Fruit fly (Drosophila melanogaster): Measurements from ENCODE around the gene fbp.

Gene fbp

DNA sequence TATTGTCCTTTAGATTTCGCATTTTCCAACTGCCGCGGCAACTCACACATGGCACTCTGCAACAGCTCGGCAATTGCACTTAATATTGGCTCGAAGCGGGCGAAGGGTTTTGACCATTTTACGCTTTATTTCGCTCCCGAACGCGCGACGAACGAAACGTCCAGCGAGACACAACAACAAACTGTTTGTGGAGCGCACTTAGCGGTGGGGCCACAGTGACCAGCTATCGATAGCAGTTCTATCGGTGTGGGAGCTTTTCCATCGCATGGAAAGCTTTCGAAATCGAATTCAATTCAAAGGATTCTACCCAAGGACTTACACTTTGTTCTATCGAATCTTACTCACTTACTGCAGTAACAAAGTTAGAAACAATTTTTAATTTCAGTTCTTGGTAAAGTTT lies 7.2 kb downstream of the fbp start, which contains the start of gene CG10631 (continued):
- no peak for TF ChIP-seq CG7745 (tag; optimal IDR thresholded peaks at IDR 0.05)
- peak; percentile 63 for TF ChIP-seq CG14860 (GFP tag; IDR thresholded peaks at IDR 0.05; ENCODE audit: partially characterized antibody)
- no peak for TF ChIP-seq Mrtf (GFP tag; IDR thresholded peaks at IDR 0.05)
- no peak for TF ChIP-seq CG17186 (GFP tag; optimal IDR thresholded peaks at IDR 0.05)
- TF ChIP-seq CG12155 (GFP tag; optimal IDR thresholded peaks at IDR 0.05) = no peak
- no peak for TF ChIP-seq CG4328 (GFP tag; optimal IDR thresholded peaks at IDR 0.05)
- TF ChIP-seq CG1529 (GFP tag; optimal IDR thresholded peaks at IDR 0.05) = no peak
- TF ChIP-seq Gsc (GFP tag; IDR thresholded peaks at IDR 0.05) = no peak
- no peak for TF ChIP-seq Hr51 (GFP tag; optimal IDR thresholded peaks at IDR 0.05)
- TF ChIP-seq HLH3B (GFP tag; IDR thresholded peaks at IDR 0.05) = no peak
- TF ChIP-seq Nf-YA (GFP tag; IDR thresholded peaks at IDR 0.05) = no peak
- no peak for TF ChIP-seq salm (tag; optimal IDR thresholded peaks at IDR 0.05)
- no peak for TF ChIP-seq z (GFP tag; IDR thresholded peaks at IDR 0.05)
- no peak for TF ChIP-seq CG4424 (GFP tag; optimal IDR thresholded peaks at IDR 0.05)
- peak; percentile 80 for TF ChIP-seq BEAF-32 (GFP tag; optimal IDR thresholded peaks at IDR 0.05)
- TF ChIP-seq ab (GFP tag; optimal IDR thresholded peaks at IDR 0.05) = no peak
- no peak for TF ChIP-seq lbe (GFP tag; optimal IDR thresholded peaks at IDR 0.05)
- TF ChIP-seq HLH54F (GFP tag; optimal IDR thresholded peaks at IDR 0.05) = no peak
- peak; percentile 79 for TF ChIP-seq sna (GFP tag; IDR thresholded peaks at IDR 0.05; ENCODE audit: partially characterized antibody)
- no peak for TF ChIP-seq slou (GFP tag; optimal IDR thresholded peaks at IDR 0.05)
- TF ChIP-seq tll (GFP tag; optimal IDR thresholded peaks at IDR 0.05) = no peak
- no peak for TF ChIP-seq Fer2 (tag; optimal IDR thresholded peaks at IDR 0.05)
- TF ChIP-seq vfl (GFP tag; optimal IDR thresholded peaks at IDR 0.05) = no peak
- TF ChIP-seq dati (GFP tag; IDR thresholded peaks at IDR 0.05) = no peak
- no peak for TF ChIP-seq CG6254 (GFP tag; optimal IDR thresholded peaks at IDR 0.05)
- TF ChIP-seq Dll (GFP tag; IDR thresholded peaks at IDR 0.05; ENCODE audit: partially characterized antibody) = peak; percentile 82
- TF ChIP-seq CG12299 (tag; optimal IDR thresholded peaks at IDR 0.05) = no peak
- no peak for TF ChIP-seq CG6765 (GFP tag; optimal IDR thresholded peaks at IDR 0.05)
- no peak for TF ChIP-seq fd64A (GFP tag; optimal IDR thresholded peaks at IDR 0.05)
- TF ChIP-seq sim (GFP tag; IDR thresholded peaks at IDR 0.05) = no peak
- TF ChIP-seq dan (GFP tag; IDR thresholded peaks at IDR 0.05) = no peak
- no peak for TF ChIP-seq CG10147 (GFP tag; optimal IDR thresholded peaks at IDR 0.05)
- TF ChIP-seq HLHmδ (GFP tag; optimal IDR thresholded peaks at IDR 0.05) = no peak
- no peak for TF ChIP-seq cas (GFP tag; IDR thresholded peaks at IDR 0.05)
- no peak for TF ChIP-seq scrt (GFP tag; optimal IDR thresholded peaks at IDR 0.05)
- TF ChIP-seq Xrp1 (GFP tag; IDR thresholded peaks at IDR 0.05) = no peak
- TF ChIP-seq pfk (GFP tag; optimal IDR thresholded peaks at IDR 0.05) = no peak
- no peak for TF ChIP-seq CG8924 (tag; optimal IDR thresholded peaks at IDR 0.05)
- no peak for TF ChIP-seq CG3838 (GFP tag; optimal IDR thresholded peaks at IDR 0.05)
- no peak for TF ChIP-seq gcm2 (GFP tag; optimal IDR thresholded peaks at IDR 0.05)
- no peak for TF ChIP-seq fru (optimal IDR thresholded peaks at IDR 0.05)
- TF ChIP-seq jing (GFP tag; optimal IDR thresholded peaks at IDR 0.05) = no peak
- TF ChIP-seq CG4730 (GFP tag; IDR thresholded peaks at IDR 0.05) = no peak
- TF ChIP-seq CG2889 (GFP tag; IDR thresholded peaks at IDR 0.05) = no peak
- no peak for TF ChIP-seq lola (GFP tag; optimal IDR thresholded peaks at IDR 0.05)
- TF ChIP-seq sob (GFP tag; IDR thresholded peaks at IDR 0.05) = 0 out of 2 replicates have a peak, but pooled peaks have one; percentile 34
- no peak for TF ChIP-seq CG2678 (tag; optimal IDR thresholded peaks at IDR 0.05)
- TF ChIP-seq ase (GFP tag; IDR thresholded peaks at IDR 0.05) = no peak
- no peak for TF ChIP-seq usp (GFP tag; optimal IDR thresholded peaks at IDR 0.05)
- TF ChIP-seq Scr (GFP tag; IDR thresholded peaks at IDR 0.05; ENCODE audit: partially characterized antibody) = peak; percentile 82
- TF ChIP-seq CoRest (tag; optimal IDR thresholded peaks at IDR 0.05) = no peak
- TF ChIP-seq Taf1 (GFP tag; IDR thresholded peaks at IDR 0.05) = no peak
